Fruit fly (Drosophila melanogaster): ENCODE measurements around the gene CG14543.

dm6 chr3R:26021195-26021914, 35.1 kb upstream of the CG14543 start:
- peak; percentile 47 for TF ChIP-seq Elba2 (GFP tag; optimal IDR thresholded peaks at IDR 0.05)
- TF ChIP-seq CG6683 (GFP tag; optimal IDR thresholded peaks at IDR 0.05): peak; percentile 82
- peak; percentile 69 for TF ChIP-seq ttk (GFP tag; IDR thresholded peaks at IDR 0.05)
- TF ChIP-seq Hr39 (optimal IDR thresholded peaks at IDR 0.05): no peak
- TF ChIP-seq ranshi (GFP tag; IDR thresholded peaks at IDR 0.05): peak; percentile 81; the same call in 1 of the 2 replicates
- TF ChIP-seq CG17186 (GFP tag; optimal IDR thresholded peaks at IDR 0.05): peak; percentile 83
- peak in 1 of 2 experiments; percentile 55 for TF ChIP-seq Hr78 (GFP tag; optimal IDR thresholded peaks at IDR 0.05)
- peak; percentile 94 for TF ChIP-seq gcm (GFP tag; optimal IDR thresholded peaks at IDR 0.05)
- TF ChIP-seq Xbp1 (GFP tag; optimal IDR thresholded peaks at IDR 0.05): peak; percentile 95
